Worm (Caenorhabditis elegans) whole organism, L1 larva: Measurements from ENCODE around the gene gcy-5.

Experiments
- C04F5.9 ChIP-seq: sonication (generic microtip); optimal IDR thresholded peaks from 2 replicates; lab custom pipeline; 2016; ENCODE audit warnings: missing genetic modification characterization, missing compliant biosample characterization
- C16A3.4 ChIP-seq: fragments of 150-350 bp; optimal IDR thresholded peaks from 2 replicates; lab custom pipeline; 2014; ENCODE audit warnings: missing biosample characterization, missing genetic modification characterization
- F16B12.6 ChIP-seq: fragments of 150-350 bp; optimal IDR thresholded peaks from 2 replicates; lab custom pipeline; 2014; ENCODE audit warnings: missing biosample characterization, missing genetic modification characterization
- aha-1 ChIP-seq: fragments of 150-350 bp; optimal IDR thresholded peaks from 2 replicates; lab custom pipeline; 2014; ENCODE audit warnings: missing biosample characterization, missing genetic modification characterization
- blmp-1 ChIP-seq: fragments of 150-350 bp; optimal IDR thresholded peaks from 2 replicates; lab custom pipeline; 2014; ENCODE audit warnings: missing biosample characterization, missing genetic modification characterization
- ceh-8 ChIP-seq: fragments of 200-800 bp; sonication (Bioruptor generic); optimal IDR thresholded peaks from 2 replicates; lab custom pipeline; 2018; ENCODE audit warnings: mild to moderate bottlenecking, missing genetic modification characterization, moderate library complexity, missing compliant biosample characterization
- ceh-82 ChIP-seq, 3 experiments: fragments of 150-350 bp in 1 of 3; sonication (generic microtip) in 2 of 3; optimal IDR thresholded peaks; 2 replicates each; lab custom pipeline; 2014 to 2017; ENCODE audit warnings: missing biosample characterization in 3 of 3, missing genetic modification characterization in 3 of 3
- ceh-88 ChIP-seq: fragments of 200-800 bp; sonication (Bioruptor generic); IDR thresholded peaks from 2 replicates; pipeline ENCODE4 v1.3.6; 2022; ENCODE audit warnings: missing genetic modification characterization, missing compliant biosample characterization
- ces-1 ChIP-seq: fragments of 150-350 bp; optimal IDR thresholded peaks from 2 replicates; lab custom pipeline; 2014; ENCODE audit warnings: missing biosample characterization, missing genetic modification reagents, missing genetic modification characterization
- efl-1 ChIP-seq, 4 experiments: fragments of 150-350 bp; optimal IDR thresholded peaks in 3 of 4; peaks in 1 of 4; 1 replicate in 1 of 4; 2 replicates in 3 of 4; lab custom pipeline; 2014; ENCODE audit warnings: missing biosample characterization in 2 of 4, missing genetic modification characterization in 2 of 4, missing genetic modification reagents in 2 of 4
- egl-13 ChIP-seq: sonication (generic microtip); optimal IDR thresholded peaks from 2 replicates; lab custom pipeline; 2016; ENCODE audit warnings: missing genotype, missing genetic modification reagents, missing genetic modification characterization, missing compliant biosample characterization
- egl-27 ChIP-seq, 2 experiments: fragments of 150-350 bp in 1 of 2; sonication (generic microtip); optimal IDR thresholded peaks; 3 replicates each; lab custom pipeline; 2017 to 2018; ENCODE audit warnings: missing biosample characterization in 2 of 2, missing genetic modification characterization in 2 of 2, missing genetic modification reagents in 2 of 2
- elt-2 ChIP-seq: sonication (generic microtip); optimal IDR thresholded peaks from 2 replicates; lab custom pipeline; 2016; ENCODE audit warnings: missing genetic modification characterization, mild to moderate bottlenecking, inconsistent platforms, missing compliant biosample characterization, missing genetic modification reagents
- elt-3 ChIP-seq, 6 experiments: fragments of 150-350 bp in 1 of 6; sonication (generic microtip); optimal IDR thresholded peaks; 2 replicates each; lab custom pipeline; 2017 to 2018; ENCODE audit warnings: missing biosample characterization in 6 of 6, missing genetic modification characterization in 6 of 6, inconsistent platforms in 1 of 6
- ets-5 ChIP-seq: fragments of 200-800 bp; sonication (Bioruptor generic); IDR thresholded peaks from 2 replicates; pipeline ENCODE4 v1.3.6; 2022; ENCODE audit warnings: missing genetic modification characterization, missing compliant biosample characterization
- fkh-10 ChIP-seq: sonication (generic microtip); optimal IDR thresholded peaks from 2 replicates; lab custom pipeline; 2017; ENCODE audit warnings: missing biosample characterization, missing genetic modification reagents, missing genetic modification characterization
- hlh-17 ChIP-seq: fragments of 200-800 bp; sonication (Bioruptor generic); optimal IDR thresholded peaks from 2 replicates; lab custom pipeline; 2018; ENCODE audit warnings: missing genetic modification characterization, mild to moderate bottlenecking, missing compliant biosample characterization, moderate library complexity, borderline replicate concordance
- hlh-4 ChIP-seq: sonication (generic microtip); optimal IDR thresholded peaks from 2 replicates; lab custom pipeline; 2016; ENCODE audit warnings: mild to moderate bottlenecking, missing genetic modification characterization, missing compliant biosample characterization
- hpl-2 ChIP-seq: fragments of 150-350 bp; optimal IDR thresholded peaks from 2 replicates; lab custom pipeline; 2014; ENCODE audit warnings: missing biosample characterization, missing genetic modification reagents, missing genetic modification characterization
- irx-1 ChIP-seq: sonication (generic microtip); optimal IDR thresholded peaks from 2 replicates; lab custom pipeline; 2016; ENCODE audit warnings: missing genetic modification characterization, missing compliant biosample characterization
- isw-1 ChIP-seq: fragments of 200-800 bp; sonication (Bioruptor generic); IDR thresholded peaks from 2 replicates; pipeline ENCODE4 v1.3.6; 2022; ENCODE audit warnings: missing genetic modification characterization, missing compliant biosample characterization
- lin-13 ChIP-seq: fragments of 150-350 bp; optimal IDR thresholded peaks from 2 replicates; lab custom pipeline; 2014; ENCODE audit warnings: missing biosample characterization, missing genetic modification reagents, missing genetic modification characterization
- lin-14 ChIP-seq: fragments of 200-800 bp; sonication (Bioruptor generic); optimal IDR thresholded peaks from 2 replicates; lab custom pipeline; 2018; ENCODE audit warnings: mild to moderate bottlenecking, missing genetic modification characterization, moderate library complexity, missing compliant biosample characterization
- lin-15B ChIP-seq: fragments of 150-350 bp; sonication (generic microtip); optimal IDR thresholded peaks from 3 replicates; lab custom pipeline; 2014; ENCODE audit warnings: missing biosample characterization, missing genetic modification characterization
- lin-35 ChIP-seq, 2 experiments: fragments of 150-350 bp; optimal IDR thresholded peaks; 2 replicates each; lab custom pipeline; 2014; ENCODE audit warnings: missing biosample characterization in 2 of 2, missing genetic modification characterization in 2 of 2, missing genetic modification reagents in 2 of 2
- lsy-2 ChIP-seq, 2 experiments: fragments of 150-350 bp; optimal IDR thresholded peaks; 2 replicates each; lab custom pipeline; 2014; ENCODE audit warnings: missing biosample characterization in 2 of 2, missing genetic modification characterization in 2 of 2
- mef-2 ChIP-seq: fragments of 150-350 bp; optimal IDR thresholded peaks from 2 replicates; lab custom pipeline; 2014; ENCODE audit warnings: missing biosample characterization, missing genetic modification characterization
- mep-1 ChIP-seq: fragments of 150-350 bp; optimal IDR thresholded peaks from 2 replicates; lab custom pipeline; 2014; ENCODE audit warnings: missing biosample characterization, missing genetic modification characterization
- nhr-12 ChIP-seq: sonication (generic microtip); optimal IDR thresholded peaks from 2 replicates; lab custom pipeline; 2017; ENCODE audit warnings: missing biosample characterization, missing genetic modification characterization
- nhr-19 ChIP-seq: fragments of 200-800 bp; sonication (Bioruptor generic); conservative IDR thresholded peaks from 2 replicates; pipeline ENCODE4 v1.3.6; 2022; ENCODE audit warnings: missing genetic modification characterization, missing compliant biosample characterization
- nhr-237 ChIP-seq: fragments of 150-350 bp; optimal IDR thresholded peaks from 2 replicates; lab custom pipeline; 2014; ENCODE audit warnings: missing biosample characterization, missing genetic modification characterization
- nhr-47 ChIP-seq: sonication (generic microtip); optimal IDR thresholded peaks from 2 replicates; lab custom pipeline; 2016; ENCODE audit warnings: mild to moderate bottlenecking, missing genetic modification characterization, moderate library complexity, missing compliant biosample characterization
- nhr-71 ChIP-seq: sonication (generic microtip); optimal IDR thresholded peaks from 2 replicates; lab custom pipeline; 2016; ENCODE audit warnings: mild to moderate bottlenecking, missing genetic modification characterization, moderate library complexity, missing compliant biosample characterization
- nhr-76 ChIP-seq: sonication (generic microtip); optimal IDR thresholded peaks from 2 replicates; lab custom pipeline; 2017; ENCODE audit warnings: missing biosample characterization, missing genetic modification characterization
- nhr-77 ChIP-seq: fragments of 150-350 bp; optimal IDR thresholded peaks from 2 replicates; lab custom pipeline; 2014; ENCODE audit warnings: missing biosample characterization, missing genetic modification characterization
- nhr-90 ChIP-seq: sonication (generic microtip); optimal IDR thresholded peaks from 2 replicates; lab custom pipeline; 2016; ENCODE audit warnings: mild to moderate bottlenecking, missing genetic modification characterization, missing compliant biosample characterization; ENCODE audit not compliant: poor library complexity
- pag-3 ChIP-seq: sonication (generic microtip); optimal IDR thresholded peaks from 2 replicates; lab custom pipeline; 2017; ENCODE audit warnings: missing genetic modification characterization, mild to moderate bottlenecking, missing compliant biosample characterization, antibody characterized with exemption, borderline replicate concordance; ENCODE audit not compliant: insufficient read depth
- pax-3 ChIP-seq: fragments of 200-800 bp; sonication (Bioruptor generic); optimal IDR thresholded peaks from 2 replicates; lab custom pipeline; 2018; ENCODE audit warnings: mild to moderate bottlenecking, missing genetic modification characterization, moderate library complexity, missing compliant biosample characterization
- rnt-1 ChIP-seq: sonication (generic microtip); optimal IDR thresholded peaks from 2 replicates; lab custom pipeline; 2016; ENCODE audit warnings: mild to moderate bottlenecking, missing genetic modification characterization, moderate library complexity, missing compliant biosample characterization
- snpc-4 ChIP-seq: fragments of 150-350 bp; optimal IDR thresholded peaks from 2 replicates; lab custom pipeline; 2014; ENCODE audit warnings: missing biosample characterization, missing genetic modification characterization
- snu-23 ChIP-seq: sonication (generic microtip); optimal IDR thresholded peaks from 2 replicates; lab custom pipeline; 2016; ENCODE audit warnings: missing genetic modification characterization, missing compliant biosample characterization
- sox-4 ChIP-seq: sonication (generic microtip); optimal IDR thresholded peaks from 2 replicates; lab custom pipeline; 2016; ENCODE audit warnings: missing genetic modification characterization, missing compliant biosample characterization
- sup-37 ChIP-seq: fragments of 200-800 bp; sonication (Bioruptor generic); optimal IDR thresholded peaks from 2 replicates; lab custom pipeline; 2018; ENCODE audit warnings: mild to moderate bottlenecking, missing genetic modification characterization, missing compliant biosample characterization
- swsn-7 ChIP-seq: sonication (generic microtip); optimal IDR thresholded peaks from 2 replicates; lab custom pipeline; 2016; ENCODE audit warnings: missing genetic modification characterization, missing compliant biosample characterization
- tbx-2 ChIP-seq: sonication (generic microtip); optimal IDR thresholded peaks from 2 replicates; lab custom pipeline; 2016; ENCODE audit warnings: missing genetic modification characterization, missing compliant biosample characterization
- tlp-1 ChIP-seq: fragments of 150-350 bp; optimal IDR thresholded peaks from 2 replicates; lab custom pipeline; 2014; ENCODE audit warnings: missing biosample characterization, missing genetic modification characterization
- unc-30 ChIP-seq: sonication (generic microtip); optimal IDR thresholded peaks from 2 replicates; lab custom pipeline; 2017; ENCODE audit warnings: missing biosample characterization, missing genetic modification characterization
- vab-15 ChIP-seq: sonication (generic microtip); optimal IDR thresholded peaks from 2 replicates; lab custom pipeline; 2017; ENCODE audit warnings: missing genotype, mild to moderate bottlenecking, missing genetic modification characterization, missing compliant biosample characterization
- ztf-11 ChIP-seq, 2 experiments: sonication (generic microtip); optimal IDR thresholded peaks; 2 replicates each; lab custom pipeline; 2016 to 2017; ENCODE audit warnings: missing genetic modification characterization in 2 of 2, missing biosample characterization in 1 of 2, missing compliant biosample characterization in 1 of 2
- ztf-4 ChIP-seq: fragments of 150-350 bp; optimal IDR thresholded peaks from 2 replicates; lab custom pipeline; 2014; ENCODE audit warnings: missing biosample characterization, missing genetic modification characterization

Gene gcy-5

ce11 chrII:10303663-10304115, 12.3 kb downstream of the gcy-5 start, which contains the start of gene vha-9 (continued):
- peak; percentile 45 for TF ChIP-seq blmp-1 (tag; lab: Kevin White, UChicago)
- TF ChIP-seq ztf-11 (tag; optimal IDR thresholded peaks at IDR 0.05; lab: Kevin White, UChicago), result peak in 1 of 2 experiments; percentile 59
- TF ChIP-seq mef-2 (tag; lab: Kevin White, UChicago), result no peak
- TF ChIP-seq C04F5.9 (tag; lab: Kevin White, UChicago), result peak; percentile 14
- no peak for TF ChIP-seq sup-37 (GFP tag; lab: Kevin White, UChicago)
- TF ChIP-seq lin-35 (GFP tag; optimal IDR thresholded peaks at IDR 0.05; lab: Kevin White, UChicago), result peak; percentile 55 to 62
- peak; percentile 44 to 63 (median 61) for TF ChIP-seq ceh-82 (tag; optimal IDR thresholded peaks at IDR 0.05; lab: Kevin White, UChicago)
- peak; percentile 74 for TF ChIP-seq swsn-7 (tag; lab: Kevin White, UChicago)
- TF ChIP-seq isw-1 (GFP tag; lab: Robert Waterston, UW), result peak; percentile 48
- no peak for TF ChIP-seq egl-27 (tag; optimal IDR thresholded peaks at IDR 0.05; lab: Kevin White, UChicago)
- TF ChIP-seq lin-13 (GFP tag; lab: Kevin White, UChicago), result peak; percentile 41
- peak; percentile 13 for TF ChIP-seq irx-1 (tag; lab: Kevin White, UChicago)
- TF ChIP-seq nhr-71 (tag; lab: Kevin White, UChicago), result peak; percentile 83
- peak; percentile 4 for TF ChIP-seq egl-13 (tag; lab: Kevin White, UChicago)
- no peak for TF ChIP-seq vab-15
- no peak for TF ChIP-seq unc-30
- no peak for TF ChIP-seq tlp-1 (tag; lab: Kevin White, UChicago)
- peak; percentile 35; the same call in 1 of the 2 replicates for TF ChIP-seq ceh-88
- peak; percentile 76 for TF ChIP-seq nhr-47 (tag; lab: Kevin White, UChicago)
- peak; percentile 34 for TF ChIP-seq ces-1 (GFP tag; lab: Kevin White, UChicago)
- peak; percentile 76 for TF ChIP-seq tbx-2
- peak; percentile 25 for TF ChIP-seq mep-1 (tag; lab: Kevin White, UChicago)
- TF ChIP-seq elt-3 (tag; optimal IDR thresholded peaks at IDR 0.05; lab: Kevin White, UChicago), result peak in 1 of 6 experiments; percentile 37
- no peak for TF ChIP-seq aha-1
- TF ChIP-seq ceh-8 (GFP tag; lab: Kevin White, UChicago), result peak; percentile 27
- peak; percentile 81 for TF ChIP-seq lin-14 (GFP tag; lab: Kevin White, UChicago)
- peak; percentile 66 for TF ChIP-seq C16A3.4 (tag; lab: Kevin White, UChicago)
- TF ChIP-seq efl-1 (optimal IDR thresholded peaks at IDR 0.05; lab: Kevin White, UChicago), result peak; percentile 58 to 77
- peak; percentile 71 to 97 for TF ChIP-seq efl-1 (GFP tag; optimal IDR thresholded peaks at IDR 0.05 in 1 of 2; lab: Kevin White, UChicago)
- TF ChIP-seq lsy-2 (tag; optimal IDR thresholded peaks at IDR 0.05; lab: Kevin White, UChicago), result peak; percentile 61 to 78
- peak; percentile 37 for TF ChIP-seq snpc-4
- TF ChIP-seq fkh-10 (GFP tag; lab: Kevin White, UChicago), result no peak
- TF ChIP-seq ztf-4, result peak; percentile 26
- peak; percentile 57 for TF ChIP-seq nhr-19 (GFP tag; lab: Robert Waterston, UW)
- no peak for TF ChIP-seq pax-3
- TF ChIP-seq nhr-237, result no peak
- peak; percentile 31 for TF ChIP-seq lin-15B
- peak; percentile 52 for TF ChIP-seq F16B12.6 (tag; lab: Kevin White, UChicago)
- no peak for TF ChIP-seq hlh-4
- peak; percentile 3 for TF ChIP-seq hpl-2 (GFP tag; lab: Kevin White, UChicago)
- TF ChIP-seq rnt-1 (tag; lab: Kevin White, UChicago), result peak; percentile 74
- TF ChIP-seq nhr-12 (tag; lab: Kevin White, UChicago), result no peak

- TF ChIP-seq ceh-88 (0 out of 2 replicates have a peak, but pooled peaks have one; percentile 8), ces-1 (GFP tag; lab: Kevin White, UChicago) (no peak), elt-2 (tag; lab: Kevin White, UChicago) (no peak), lin-14 (GFP tag; lab: Kevin White, UChicago) (no peak), irx-1 (tag; lab: Kevin White, UChicago) (no peak), nhr-77 (tag; lab: Kevin White, UChicago) (no peak), lin-13 (GFP tag; lab: Kevin White, UChicago) (no peak), sox-4 (tag; lab: Kevin White, UChicago) (no peak), nhr-76 (tag; lab: Kevin White, UChicago) (no peak), blmp-1 (tag; lab: Kevin White, UChicago) (no peak), C16A3.4 (tag; lab: Kevin White, UChicago) (no peak), nhr-90 (no peak), snpc-4 (no peak), sup-37 (GFP tag; lab: Kevin White, UChicago) (no peak), ceh-8 (GFP tag; lab: Kevin White, UChicago) (no peak), ets-5 (GFP tag; lab: Robert Waterston, UW) (no peak), hlh-17 (GFP tag; lab: Kevin White, UChicago) (no peak), snu-23 (peak; percentile 6), pag-3 (tag; lab: Kevin White, UChicago) (no peak), ztf-4 (peak; percentile 60), nhr-47 (tag; lab: Kevin White, UChicago) (no peak)
Observed at ce11 chrII:10302646-10303045, 13.4 kb downstream of the gcy-5 start, which contains the start of gene clpp-1. Gene clpp-1, minus strand, starts transcription at chrII:10302842.
